Worm (Caenorhabditis elegans) whole organism, early embryonic: Measurements from ENCODE around the gene C33G8.2.

Experiments
- B0310.2 ChIP-seq: sonication (generic microtip); optimal IDR thresholded peaks from 2 replicates; lab custom pipeline; 2016; ENCODE audit warnings: mild to moderate bottlenecking, missing genetic modification characterization, missing compliant biosample characterization
- aly-1 ChIP-seq: sonication (generic microtip); optimal IDR thresholded peaks from 2 replicates; lab custom pipeline; 2016; ENCODE audit warnings: missing genetic modification characterization, missing compliant biosample characterization
- ama-1 ChIP-seq: fragments of 150-350 bp; optimal IDR thresholded peaks from 2 replicates; lab custom pipeline; 2014
- ceh-13 ChIP-seq: fragments of 200-800 bp; sonication (Bioruptor generic); optimal IDR thresholded peaks from 2 replicates; lab custom pipeline; 2018; ENCODE audit warnings: mild to moderate bottlenecking, missing genetic modification characterization, missing compliant biosample characterization
- ceh-36 ChIP-seq: sonication (generic microtip); optimal IDR thresholded peaks from 2 replicates; lab custom pipeline; 2016; ENCODE audit warnings: missing genetic modification characterization, inconsistent platforms, missing compliant biosample characterization
- flt-1 ChIP-seq: fragments of 200-800 bp; sonication (Bioruptor generic); IDR thresholded peaks from 2 replicates; pipeline ENCODE4 v1.3.6; 2022; ENCODE audit warnings: missing genetic modification characterization, missing compliant biosample characterization
- hmbx-1 ChIP-seq: sonication (generic microtip); optimal IDR thresholded peaks from 2 replicates; lab custom pipeline; 2016; ENCODE audit warnings: mild to moderate bottlenecking, missing genetic modification characterization, missing compliant biosample characterization
- hmg-4 ChIP-seq: fragments of 200-800 bp; sonication (Bioruptor generic); optimal IDR thresholded peaks from 2 replicates; lab custom pipeline; 2018; ENCODE audit warnings: mild to moderate bottlenecking, missing genetic modification characterization, missing compliant biosample characterization
- pes-1 ChIP-seq: fragments of 200-800 bp; sonication (Bioruptor generic); IDR thresholded peaks from 2 replicates; pipeline ENCODE4 v1.3.6; 2022; ENCODE audit warnings: missing genetic modification reagents, missing genetic modification characterization, missing compliant biosample characterization
- sea-1 ChIP-seq: fragments of 200-800 bp; sonication (Bioruptor generic); conservative IDR thresholded peaks from 2 replicates; pipeline ENCODE4 v1.3.6; 2022; ENCODE audit warnings: missing genetic modification characterization, missing compliant biosample characterization
- tbx-11 ChIP-seq: fragments of 200-800 bp; sonication (Bioruptor generic); IDR thresholded peaks from 2 replicates; pipeline ENCODE4 v1.3.6; 2022; ENCODE audit warnings: missing genetic modification characterization, missing compliant biosample characterization
- tra-4 ChIP-seq: sonication (generic microtip); optimal IDR thresholded peaks from 2 replicates; lab custom pipeline; 2017; ENCODE audit warnings: missing genetic modification characterization, missing compliant biosample characterization

DNA sequence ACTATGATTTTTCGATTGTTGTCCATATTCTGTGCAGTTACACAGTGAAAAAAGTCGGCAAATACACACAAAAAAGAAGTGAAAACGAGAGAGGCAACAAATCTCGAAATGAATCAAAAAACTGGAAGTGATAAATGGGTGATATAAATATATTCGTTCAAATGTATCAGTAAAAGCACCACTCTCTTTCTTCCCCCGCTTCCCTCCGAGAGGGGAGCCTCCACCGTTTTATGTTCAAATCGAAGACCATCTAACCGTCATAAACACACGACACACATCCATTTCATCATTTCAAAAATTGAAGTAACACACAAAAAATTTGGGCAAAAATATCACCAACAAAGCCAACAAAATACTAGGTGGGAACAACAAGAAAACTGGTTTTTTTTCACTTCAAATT, 17.5 kb downstream of the C33G8.2 start, which contains the start of gene F20A1.6:
- TF ChIP-seq hmg-4 (no peak), sea-1 (GFP tag; lab: Robert Waterston, UW) (no peak), ama-1 (no peak), ceh-36 (no peak), B0310.2 (tag; lab: Kevin White, UChicago) (no peak), pes-1 (no peak), aly-1 (tag; lab: Kevin White, UChicago) (no peak), ceh-13 (GFP tag; lab: Kevin White, UChicago) (no peak), tra-4 (no peak), tbx-11 (no peak), flt-1 (no peak), hmbx-1 (no peak)
